Worm (Caenorhabditis elegans): ENCODE results near the gene Y97E10AR.4.

Gene Y97E10AR.4

ce11 chrV:8040247-8041084 is 30.4 kb upstream of the Y97E10AR.4 start (continued):
- TF ChIP-seq daf-12 (tag; optimal IDR thresholded peaks at IDR 0.05) = no peak
- TF ChIP-seq mml-1 (tag; optimal IDR thresholded peaks at IDR 0.05) = no peak
- TF ChIP-seq ztf-4 (tag; optimal IDR thresholded peaks at IDR 0.05) = no peak
- no peak for TF ChIP-seq pha-4 (tag; optimal IDR thresholded peaks at IDR 0.05)
- no peak for TF ChIP-seq unc-39 (tag; optimal IDR thresholded peaks at IDR 0.05)
- peak; percentile 95 for TF ChIP-seq nhr-23 (tag; optimal IDR thresholded peaks at IDR 0.05)
- no peak for TF ChIP-seq snpc-4 (tag; optimal IDR thresholded peaks at IDR 0.05)
- no peak for TF ChIP-seq lin-39 (tag; optimal IDR thresholded peaks at IDR 0.05)

ce11 chrV:8039606-8040005 is 29.6 kb upstream of the Y97E10AR.4 start:
- TF ChIP-seq ama-1 (optimal IDR thresholded peaks at IDR 0.05) (peak; percentile 86), nhr-67 (tag; optimal IDR thresholded peaks at IDR 0.05) (no peak), pha-4 (tag; optimal IDR thresholded peaks at IDR 0.05) (no peak), nhr-25 (tag; optimal IDR thresholded peaks at IDR 0.05) (peak; percentile 40), ztf-11 (tag; optimal IDR thresholded peaks at IDR 0.05) (no peak)

- TF ChIP-seq fkh-2 (tag; optimal IDR thresholded peaks at IDR 0.05) (no peak), elt-3 (tag; optimal IDR thresholded peaks at IDR 0.05) (peak in 1 of 3 experiments; percentile 4), nhr-25 (tag; optimal IDR thresholded peaks at IDR 0.05) (no peak), egl-5 (tag; optimal IDR thresholded peaks at IDR 0.05) (no peak), fos-1 (tag; optimal IDR thresholded peaks at IDR 0.05) (peak; percentile 72), elt-2 (tag; optimal IDR thresholded peaks at IDR 0.05) (no peak), R02D3.7 (tag; optimal IDR thresholded peaks at IDR 0.05) (no peak), nhr-23 (tag; optimal IDR thresholded peaks at IDR 0.05) (peak; percentile 90), ceh-28 (tag; optimal IDR thresholded peaks at IDR 0.05) (no peak), nhr-11 (tag; optimal IDR thresholded peaks at IDR 0.05) (no peak), lsy-12 (tag; optimal IDR thresholded peaks at IDR 0.05) (peak; percentile 37), nhr-67 (tag; optimal IDR thresholded peaks at IDR 0.05) (no peak), ztf-11 (tag; optimal IDR thresholded peaks at IDR 0.05) (no peak), daf-12 (tag; optimal IDR thresholded peaks at IDR 0.05) (no peak), skn-1 (tag; optimal IDR thresholded peaks at IDR 0.05) (no peak), nhr-28 (tag; optimal IDR thresholded peaks at IDR 0.05) (peak; percentile 24), mdl-1 (tag; optimal IDR thresholded peaks at IDR 0.05) (no peak), nhr-12 (tag; optimal IDR thresholded peaks at IDR 0.05) (no peak), nhr-77 (tag; optimal IDR thresholded peaks at IDR 0.05) (no peak), ztf-4 (tag; optimal IDR thresholded peaks at IDR 0.05) (no peak), aly-2 (tag; optimal IDR thresholded peaks at IDR 0.05) (no peak), mml-1 (tag; optimal IDR thresholded peaks at IDR 0.05) (no peak), ceh-16 (tag; optimal IDR thresholded peaks at IDR 0.05) (peak; percentile 23), eor-1 (tag; optimal IDR thresholded peaks at IDR 0.05) (no peak), sea-2 (GFP tag; optimal IDR thresholded peaks at IDR 0.05) (no peak), nhr-43 (tag; optimal IDR thresholded peaks at IDR 0.05; ENCODE audit: poor library complexity, severe bottlenecking) (peak; percentile 85), elt-1 (tag; optimal IDR thresholded peaks at IDR 0.05) (no peak), ama-1 (optimal IDR thresholded peaks at IDR 0.05) (no peak), pha-4 (tag; optimal IDR thresholded peaks at IDR 0.05) (no peak), lin-39 (tag; optimal IDR thresholded peaks at IDR 0.05) (no peak), unc-62 (GFP tag; optimal IDR thresholded peaks at IDR 0.05) (no peak), nhr-237 (tag; optimal IDR thresholded peaks at IDR 0.05) (no peak), jun-1 (tag; optimal IDR thresholded peaks at IDR 0.05) (no peak), fkh-10 (GFP tag; optimal IDR thresholded peaks at IDR 0.05) (no peak), tbx-2 (tag; optimal IDR thresholded peaks at IDR 0.05) (peak; percentile 83), egl-27 (tag; optimal IDR thresholded peaks at IDR 0.05) (no peak), ZK546.5 (tag; optimal IDR thresholded peaks at IDR 0.05) (no peak)
Measured at ce11 chrV:8039085-8039525, 29.1 kb upstream of the Y97E10AR.4 start.

Data from whole organism, L3 larva.